Worm (Caenorhabditis elegans) whole organism, L2 larva: Measurements from ENCODE around the gene Y43F8C.5.

Experiments used
- C34F6.9 ChIP-seq: fragments of 150-350 bp; optimal IDR thresholded peaks from 2 replicates; lab custom pipeline; 2014; ENCODE audit warnings: missing biosample characterization, missing genetic modification characterization
- F13H6.1 ChIP-seq: sonication (generic microtip); optimal IDR thresholded peaks from 2 replicates; lab custom pipeline; 2016; ENCODE audit warnings: missing genetic modification characterization, missing compliant biosample characterization
- R02D3.7 ChIP-seq: fragments of 150-350 bp; optimal IDR thresholded peaks from 2 replicates; lab custom pipeline; 2014; ENCODE audit warnings: missing biosample characterization, missing genetic modification characterization
- Y55F3AM.14 ChIP-seq: fragments of 200-800 bp; sonication (Bioruptor generic); optimal IDR thresholded peaks from 2 replicates; lab custom pipeline; 2018; ENCODE audit warnings: mild to moderate bottlenecking, missing genetic modification characterization, missing compliant biosample characterization
- ZK546.5 ChIP-seq: sonication (generic microtip); optimal IDR thresholded peaks from 2 replicates; lab custom pipeline; 2017; ENCODE audit warnings: missing biosample characterization, missing genetic modification characterization
- alr-1 ChIP-seq: fragments of 150-350 bp; optimal IDR thresholded peaks from 2 replicates; lab custom pipeline; 2014; ENCODE audit warnings: missing biosample characterization, missing genetic modification characterization
- aly-2 ChIP-seq: fragments of 150-350 bp; optimal IDR thresholded peaks from 2 replicates; lab custom pipeline; 2014; ENCODE audit warnings: missing biosample characterization, missing genetic modification characterization
- blmp-1 ChIP-seq: sonication (generic microtip); optimal IDR thresholded peaks from 2 replicates; lab custom pipeline; 2017; ENCODE audit warnings: missing genetic modification characterization, mild to moderate bottlenecking, missing compliant biosample characterization, antibody characterized with exemption, moderate library complexity; ENCODE audit not compliant: insufficient read depth
- ceh-82 ChIP-seq: fragments of 150-350 bp; optimal IDR thresholded peaks from 2 replicates; lab custom pipeline; 2014; ENCODE audit warnings: missing biosample characterization, missing genetic modification characterization
- crh-2 ChIP-seq: sonication (generic microtip); optimal IDR thresholded peaks from 2 replicates; lab custom pipeline; 2017; ENCODE audit warnings: missing biosample characterization, missing genetic modification characterization
- dmd-4 ChIP-seq: sonication (generic microtip); optimal IDR thresholded peaks from 2 replicates; lab custom pipeline; 2017; ENCODE audit warnings: missing biosample characterization, missing genetic modification characterization
- egl-27 ChIP-seq: sonication (generic microtip); optimal IDR thresholded peaks from 3 replicates; lab custom pipeline; 2017; ENCODE audit warnings: missing biosample characterization, missing genetic modification reagents, missing genetic modification characterization
- elt-1 ChIP-seq: fragments of 150-350 bp; optimal IDR thresholded peaks from 2 replicates; lab custom pipeline; 2014; ENCODE audit warnings: missing biosample characterization, missing genetic modification characterization
- fos-1 ChIP-seq: fragments of 150-350 bp; optimal IDR thresholded peaks from 2 replicates; lab custom pipeline; 2014; ENCODE audit warnings: missing biosample characterization, missing genetic modification characterization
- gmeb-1 ChIP-seq: fragments of 150-350 bp; optimal IDR thresholded peaks from 2 replicates; lab custom pipeline; 2014; ENCODE audit warnings: missing biosample characterization, missing genetic modification characterization
- lin-13 ChIP-seq: fragments of 150-350 bp; optimal IDR thresholded peaks from 2 replicates; lab custom pipeline; 2014; ENCODE audit warnings: missing biosample characterization, missing genetic modification reagents, missing genetic modification characterization
- lin-39 ChIP-seq: fragments of 150-350 bp; optimal IDR thresholded peaks from 2 replicates; lab custom pipeline; 2014; ENCODE audit warnings: missing biosample characterization, missing genetic modification reagents, missing genetic modification characterization
- lsy-2 ChIP-seq, 2 experiments: fragments of 150-350 bp in 1 of 2; sonication (generic microtip) in 1 of 2; optimal IDR thresholded peaks; 2 replicates each; lab custom pipeline; 2014 to 2017; ENCODE audit warnings: missing biosample characterization in 2 of 2, missing genetic modification characterization in 2 of 2
- mbf-1 ChIP-seq: sonication (generic microtip); optimal IDR thresholded peaks from 2 replicates; lab custom pipeline; 2017; ENCODE audit warnings: missing biosample characterization, missing genetic modification characterization
- mdl-1 ChIP-seq, 2 experiments: fragments of 150-350 bp in 1 of 2; sonication (generic microtip) in 1 of 2; optimal IDR thresholded peaks; 2 replicates each; lab custom pipeline; 2017; ENCODE audit warnings: missing biosample characterization in 2 of 2, missing genetic modification characterization in 2 of 2
- nhr-12 ChIP-seq: fragments of 150-350 bp; optimal IDR thresholded peaks from 2 replicates; lab custom pipeline; 2014; ENCODE audit warnings: missing biosample characterization, missing genetic modification characterization
- nhr-129 ChIP-seq: fragments of 150-350 bp; optimal IDR thresholded peaks from 2 replicates; lab custom pipeline; 2014; ENCODE audit warnings: missing biosample characterization, missing genetic modification characterization
- nhr-21 ChIP-seq: fragments of 150-350 bp; optimal IDR thresholded peaks from 2 replicates; lab custom pipeline; 2014; ENCODE audit warnings: missing biosample characterization, missing genetic modification characterization
- nhr-23 ChIP-seq: fragments of 150-350 bp; optimal IDR thresholded peaks from 2 replicates; lab custom pipeline; 2014; ENCODE audit warnings: missing biosample characterization, missing genetic modification reagents, missing genetic modification characterization
- nhr-237 ChIP-seq: fragments of 150-350 bp; optimal IDR thresholded peaks from 2 replicates; lab custom pipeline; 2014; ENCODE audit warnings: missing biosample characterization, missing genetic modification characterization
- nhr-6 ChIP-seq: fragments of 150-350 bp; optimal IDR thresholded peaks from 2 replicates; lab custom pipeline; 2014; ENCODE audit warnings: missing biosample characterization, missing genetic modification characterization
- nhr-77 ChIP-seq: fragments of 150-350 bp; optimal IDR thresholded peaks from 2 replicates; lab custom pipeline; 2014; ENCODE audit warnings: missing biosample characterization, missing genetic modification characterization
- peb-1 ChIP-seq: fragments of 150-350 bp; optimal IDR thresholded peaks from 2 replicates; lab custom pipeline; 2014; ENCODE audit warnings: missing biosample characterization, missing genetic modification characterization
- sem-4 ChIP-seq: fragments of 150-350 bp; optimal IDR thresholded peaks from 2 replicates; lab custom pipeline; 2014; ENCODE audit warnings: missing biosample characterization, missing genetic modification reagents, missing genetic modification characterization
- sma-3 ChIP-seq: sonication (generic microtip); optimal IDR thresholded peaks from 2 replicates; lab custom pipeline; 2016; ENCODE audit warnings: missing genetic modification reagents, missing genetic modification characterization, missing compliant biosample characterization
- sma-9 ChIP-seq, 2 experiments: fragments of 150-350 bp in 1 of 2; sonication (generic microtip) in 1 of 2; optimal IDR thresholded peaks; 2 replicates each; lab custom pipeline; 2014 to 2016; ENCODE audit warnings: missing genetic modification characterization in 2 of 2, mild to moderate bottlenecking in 1 of 2, missing biosample characterization in 1 of 2, missing compliant biosample characterization in 1 of 2, missing genetic modification reagents in 1 of 2, moderate library complexity in 1 of 2
- unc-55 ChIP-seq: fragments of 150-350 bp; sonication (generic microtip); optimal IDR thresholded peaks from 3 replicates; lab custom pipeline; 2014; ENCODE audit warnings: missing biosample characterization, missing genetic modification reagents, missing genetic modification characterization
- unc-62 ChIP-seq: fragments of 150-350 bp; optimal IDR thresholded peaks from 2 replicates; lab custom pipeline; 2014; ENCODE audit warnings: missing biosample characterization, missing genetic modification reagents, missing genetic modification characterization
- zag-1 ChIP-seq: fragments of 150-350 bp; optimal IDR thresholded peaks from 2 replicates; lab custom pipeline; 2014; ENCODE audit warnings: missing biosample characterization, missing genetic modification characterization
- ztf-1 ChIP-seq: fragments of 200-800 bp; sonication (Bioruptor generic); conservative IDR thresholded peaks from 2 replicates; pipeline ENCODE4 v1.3.6; 2022; ENCODE audit warnings: missing genetic modification characterization, missing compliant biosample characterization
- ztf-11 ChIP-seq: sonication (generic microtip); optimal IDR thresholded peaks from 2 replicates; lab custom pipeline; 2017; ENCODE audit warnings: missing biosample characterization, missing genetic modification characterization
- ztf-4 ChIP-seq: fragments of 150-350 bp; optimal IDR thresholded peaks from 2 replicates; lab custom pipeline; 2014; ENCODE audit warnings: missing biosample characterization, missing genetic modification characterization

The Y43F8C.5 gene

DNA sequence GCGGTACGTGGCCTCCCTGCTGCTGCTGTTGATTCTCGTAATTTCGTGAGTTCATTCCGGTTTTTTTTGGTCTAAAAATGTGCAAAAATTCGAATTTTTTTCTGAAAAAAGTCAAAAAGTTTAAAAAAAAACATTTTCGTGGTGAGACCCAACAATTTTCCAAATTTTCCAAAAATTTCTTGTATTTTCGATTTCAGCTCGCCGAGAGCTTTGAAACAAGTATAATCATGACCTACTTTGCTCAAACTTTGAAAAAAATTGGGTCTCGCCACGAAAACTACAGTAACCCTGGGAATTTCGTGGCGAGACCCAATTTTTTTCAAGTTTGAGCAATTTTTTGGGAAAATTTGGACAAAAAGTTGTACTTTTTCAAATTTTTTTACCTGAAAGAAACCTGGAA, 8.4 kb upstream of the Y43F8C.5 start, which contains the start of gene Y43F8C.6:
Gene Y43F8C.6 (minus strand): TSS at position 101 of the 400 bp plus-strand sequence.
- TF ChIP-seq zag-1 (tag; lab: Kevin White, UChicago) (no peak), ztf-1 (no peak), nhr-6 (tag; lab: Kevin White, UChicago) (no peak), ZK546.5 (tag; lab: Kevin White, UChicago) (no peak), nhr-129 (tag; lab: Kevin White, UChicago) (no peak), F13H6.1 (tag; lab: Kevin White, UChicago) (no peak), C34F6.9 (tag; lab: Kevin White, UChicago) (no peak), lsy-2 (tag; optimal IDR thresholded peaks at IDR 0.05; lab: Kevin White, UChicago) (no peak), nhr-12 (no peak), aly-2 (tag; lab: Kevin White, UChicago) (no peak), nhr-77 (no peak), dmd-4 (tag; lab: Kevin White, UChicago) (no peak)

DNA sequence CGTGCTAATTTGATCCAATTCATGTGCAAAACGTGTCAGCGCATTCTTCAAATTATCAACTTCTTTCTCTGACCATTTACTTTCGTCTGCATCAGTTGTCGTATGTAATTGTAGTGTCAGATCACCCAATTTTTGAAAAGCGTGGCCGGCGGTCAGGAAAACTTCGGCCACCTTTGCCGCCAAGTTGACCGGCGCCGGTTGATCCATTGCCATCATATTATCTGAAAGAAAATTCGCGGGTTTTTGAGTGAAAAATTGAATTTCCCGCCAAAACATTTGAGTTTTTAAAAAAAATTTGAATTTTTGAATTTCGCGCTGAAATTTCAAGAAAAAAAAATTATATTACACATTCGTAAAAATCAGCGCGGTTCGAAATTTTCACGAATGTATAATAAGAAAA, 5.4 kb upstream of the Y43F8C.5 start:
- TF ChIP-seq Y55F3AM.14 (GFP tag; lab: Kevin White, UChicago) (no peak), lin-39 (tag; lab: Kevin White, UChicago) (no peak)

DNA sequence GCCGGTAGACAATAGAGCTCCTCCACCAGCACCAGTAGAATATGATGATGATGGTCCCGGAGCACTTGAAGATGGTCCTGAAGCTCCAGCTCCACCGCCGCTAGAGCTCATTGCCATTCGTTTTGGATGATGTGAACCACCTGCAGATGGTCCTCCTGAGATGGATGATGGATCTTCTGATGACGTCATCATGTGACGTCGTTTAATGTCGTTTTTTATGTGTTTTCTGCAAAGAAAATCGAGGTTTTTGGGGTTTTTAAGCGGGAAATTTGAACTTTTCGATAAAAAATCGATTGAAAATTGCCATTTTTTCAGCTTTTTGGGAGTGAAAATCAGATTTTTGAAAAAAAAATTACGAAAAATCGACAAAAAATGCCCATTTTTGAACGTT, 3.7 kb upstream of the Y43F8C.5 start:
- TF ChIP-seq mbf-1 (no peak), gmeb-1 (tag; lab: Kevin White, UChicago) (no peak), nhr-23 (tag; lab: Kevin White, UChicago) (no peak)

DNA sequence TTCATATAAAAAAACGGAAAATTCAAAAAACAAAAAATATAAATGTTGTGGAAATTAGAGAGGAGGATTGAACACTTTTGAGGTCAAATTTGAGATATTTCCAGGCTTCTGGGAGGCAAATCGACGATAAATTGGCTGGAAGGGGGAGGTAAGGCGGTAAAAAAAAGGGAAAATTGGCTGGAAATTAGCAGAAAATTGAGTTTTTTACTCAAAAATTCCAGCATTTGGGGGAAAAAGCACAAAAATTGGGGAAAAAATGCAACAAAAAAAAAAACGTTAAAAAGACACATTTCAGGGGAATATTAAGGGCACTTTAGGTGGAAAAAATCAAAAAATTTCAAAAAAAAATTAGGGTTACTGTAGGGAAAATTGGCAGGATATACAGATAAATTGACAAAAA, 1.8 kb upstream of the Y43F8C.5 start:
- TF ChIP-seq blmp-1 (no peak), ztf-11 (tag; lab: Kevin White, UChicago) (no peak), sma-9 (GFP tag; optimal IDR thresholded peaks at IDR 0.05; lab: Kevin White, UChicago) (no peak), sma-9 (tag; optimal IDR thresholded peaks at IDR 0.05; lab: Kevin White, UChicago) (no peak), ceh-82 (tag; lab: Kevin White, UChicago) (no peak), fos-1 (no peak), nhr-237 (no peak), mdl-1 (tag; optimal IDR thresholded peaks at IDR 0.05; lab: Kevin White, UChicago) (no peak), alr-1 (tag; lab: Kevin White, UChicago) (no peak)

DNA sequence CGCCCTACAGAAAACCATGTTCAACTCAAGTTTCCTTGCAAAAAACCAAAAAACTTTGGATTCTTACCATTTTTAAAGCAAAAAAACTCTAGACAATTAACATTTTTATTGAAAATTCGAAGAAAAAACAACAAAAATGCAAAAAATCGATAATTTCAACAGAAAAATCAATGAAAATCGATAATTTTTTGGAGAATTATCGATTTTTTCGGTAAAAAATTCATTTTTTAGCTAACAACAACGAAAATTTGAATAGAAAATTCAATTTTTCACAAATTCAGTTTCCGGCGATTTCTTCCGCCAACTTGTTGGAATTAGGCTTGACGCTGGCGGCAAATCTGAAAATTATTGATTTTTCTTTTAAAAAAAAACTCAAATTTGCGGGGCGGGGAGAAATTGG, 502 bp upstream of the Y43F8C.5 start:
- TF ChIP-seq nhr-237 (no peak), R02D3.7 (no peak), nhr-77 (no peak), dmd-4 (tag; lab: Kevin White, UChicago) (no peak), sem-4 (tag; lab: Kevin White, UChicago) (no peak), sma-3 (GFP tag; lab: Kevin White, UChicago) (no peak), C34F6.9 (tag; lab: Kevin White, UChicago) (no peak), F13H6.1 (tag; lab: Kevin White, UChicago) (no peak), nhr-23 (tag; lab: Kevin White, UChicago) (no peak), egl-27 (tag; lab: Kevin White, UChicago) (no peak)

DNA sequence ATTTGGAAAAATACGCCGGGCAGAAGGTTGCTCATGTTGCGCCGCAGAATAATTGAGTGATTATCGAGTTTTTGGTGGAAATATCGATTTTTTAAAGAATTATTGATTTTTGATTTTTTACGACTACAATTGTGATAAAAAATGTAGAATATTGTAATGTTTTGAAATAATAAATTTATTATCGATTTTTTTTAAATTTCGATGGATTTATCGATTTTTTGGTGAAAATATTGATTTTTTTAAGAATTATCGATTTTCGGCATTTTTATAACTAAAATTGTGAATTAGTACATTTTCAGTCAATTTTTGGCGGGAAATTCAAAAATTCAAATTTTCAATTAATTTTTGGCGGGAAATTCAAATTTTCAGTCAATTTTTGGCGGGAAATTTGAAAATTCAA, 1.9 kb downstream of the Y43F8C.5 start:
- TF ChIP-seq R02D3.7 (no peak), nhr-77 (no peak), nhr-237 (no peak), sem-4 (tag; lab: Kevin White, UChicago) (no peak), elt-1 (no peak), nhr-12 (no peak)

DNA sequence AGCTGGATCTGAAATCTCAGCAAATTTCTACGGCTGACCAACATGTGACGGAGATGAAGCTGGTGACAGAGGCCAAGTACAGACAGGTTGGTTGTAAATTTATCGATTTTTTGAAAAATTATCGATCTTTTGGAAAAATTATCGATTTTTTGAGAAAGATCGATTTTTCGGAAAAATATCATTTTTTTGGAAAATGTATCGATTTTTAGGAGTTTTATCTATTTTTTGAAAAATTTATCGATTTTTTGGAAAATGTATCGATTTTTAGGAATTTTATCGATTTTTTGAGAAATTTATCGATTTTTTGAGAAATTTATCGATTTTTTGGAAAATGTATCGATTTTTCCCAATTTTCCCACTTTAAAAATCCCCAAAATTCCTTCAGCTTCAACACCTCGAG, 2.5 kb downstream of the Y43F8C.5 start:
- no peak for TF ChIP-seq nhr-6 (tag; lab: Kevin White, UChicago)
- TF ChIP-seq nhr-237 = no peak
- TF ChIP-seq lin-13 (GFP tag; lab: Kevin White, UChicago) = no peak
- no peak for TF ChIP-seq ztf-4 (tag; lab: Kevin White, UChicago)
- TF ChIP-seq ztf-1 = no peak
- TF ChIP-seq crh-2 (tag; lab: Kevin White, UChicago) = no peak
- TF ChIP-seq unc-62 = no peak
- no peak for TF ChIP-seq lin-39 (tag; lab: Kevin White, UChicago)
- no peak for TF ChIP-seq unc-55 (GFP tag; lab: Kevin White, UChicago)
- TF ChIP-seq peb-1 (tag; lab: Kevin White, UChicago) = no peak
- TF ChIP-seq lsy-2 (tag; optimal IDR thresholded peaks at IDR 0.05; lab: Kevin White, UChicago) = no peak
- no peak for TF ChIP-seq nhr-21 (tag; lab: Kevin White, UChicago)
- TF ChIP-seq zag-1 (tag; lab: Kevin White, UChicago) = no peak
